Worm (Caenorhabditis elegans): ENCODE results near the gene slc-9B.2.

- no peak for TF ChIP-seq W03F9.2 (tag; optimal IDR thresholded peaks at IDR 0.05)
- no peak for TF ChIP-seq him-1 (tag; optimal IDR thresholded peaks at IDR 0.05)
Measured at ce11 chrV:16377188-16377587, 38.3 kb downstream of the slc-9B.2 start.
